Fruit fly (Drosophila melanogaster) whole organism, embryonic: Measurements from ENCODE around the gene CG13949.

Source experiments
- Aef1 ChIP-seq: fragments of 200-800 bp; sonication (Bioruptor generic); IDR thresholded peaks from 3 replicates; pipeline ENCODE4 v1.3.6; 2022; ENCODE audit warnings: missing biosample characterization, missing genetic modification characterization
- Blimp-1 ChIP-seq: fragments of 200-800 bp; sonication (Bioruptor generic); optimal IDR thresholded peaks from 3 replicates; lab custom pipeline; 2018; ENCODE audit warnings: missing biosample characterization, missing genetic modification characterization, mild to moderate bottlenecking, moderate library complexity, missing genetic modification reagents
- CG10147 ChIP-seq: fragments of 200-800 bp; sonication (Bioruptor generic); optimal IDR thresholded peaks from 2 replicates; lab custom pipeline; 2019; ENCODE audit warnings: missing biosample characterization, mild to moderate bottlenecking, missing genetic modification characterization, moderate library complexity
- CG1024 ChIP-seq: fragments of 200-800 bp; sonication (Bioruptor generic); IDR thresholded peaks from 2 replicates; pipeline ENCODE4 v1.3.6; 2022; ENCODE audit warnings: missing biosample characterization, missing genetic modification characterization
- CG10267 ChIP-seq: fragments of 200-800 bp; sonication (Bioruptor generic); optimal IDR thresholded peaks from 2 replicates; lab custom pipeline; 2018; ENCODE audit warnings: missing biosample characterization, mild to moderate bottlenecking, missing genetic modification characterization, moderate library complexity
- CG10543 ChIP-seq: fragments of 200-800 bp; sonication (Bioruptor generic); optimal IDR thresholded peaks from 3 replicates; lab custom pipeline; 2017; ENCODE audit warnings: missing biosample characterization, mild to moderate bottlenecking, missing genetic modification characterization, moderate library complexity
- CG13123 ChIP-seq: fragments of 200-800 bp; sonication (Bioruptor generic); optimal IDR thresholded peaks from 2 replicates; lab custom pipeline; 2016; ENCODE audit warnings: missing biosample characterization, missing genetic modification characterization
- CG13287 ChIP-seq: fragments of 200-800 bp; sonication (Bioruptor generic); IDR thresholded peaks from 2 replicates; pipeline ENCODE4 v1.3.6; 2022; ENCODE audit warnings: missing biosample characterization, missing genetic modification characterization; ENCODE audit not compliant: partially characterized antibody
- CG13624 ChIP-seq: fragments of 200-800 bp; sonication (Bioruptor generic); optimal IDR thresholded peaks from 2 replicates; lab custom pipeline; 2016; ENCODE audit warnings: missing biosample characterization, missing genetic modification characterization
- CG14441 ChIP-seq: fragments of 200-800 bp; sonication (Bioruptor generic); IDR thresholded peaks from 2 replicates; pipeline ENCODE4 v1.3.6; 2022; ENCODE audit warnings: missing biosample characterization, missing genetic modification characterization
- CG17912 ChIP-seq: fragments of 200-800 bp; sonication (Bioruptor generic); optimal IDR thresholded peaks from 2 replicates; lab custom pipeline; 2018; ENCODE audit warnings: missing biosample characterization, mild to moderate bottlenecking, missing genetic modification characterization
- CG2129 ChIP-seq: fragments of 200-800 bp; sonication (Bioruptor generic); IDR thresholded peaks from 2 replicates; pipeline ENCODE4 v1.3.6; 2022; ENCODE audit warnings: missing biosample characterization, missing genetic modification characterization; ENCODE audit not compliant: partially characterized antibody
- CG2678 ChIP-seq: fragments of 200-800 bp; sonication (Bioruptor generic); optimal IDR thresholded peaks from 3 replicates; lab custom pipeline; 2019; ENCODE audit warnings: missing biosample characterization, mild to moderate bottlenecking, missing genetic modification characterization, moderate library complexity
- CG2712 ChIP-seq: fragments of 200-800 bp; optimal IDR thresholded peaks from 3 replicates; lab custom pipeline; 2019; ENCODE audit warnings: missing biosample characterization, mild to moderate bottlenecking, missing genetic modification characterization, moderate library complexity
- CG31365 ChIP-seq: fragments of 200-800 bp; sonication (Bioruptor generic); optimal IDR thresholded peaks from 2 replicates; lab custom pipeline; 2018; ENCODE audit warnings: missing biosample characterization, mild to moderate bottlenecking, missing genetic modification characterization
- CG3281 ChIP-seq: fragments of 200-800 bp; sonication (Bioruptor generic); optimal IDR thresholded peaks from 3 replicates; lab custom pipeline; 2017; ENCODE audit warnings: missing biosample characterization, mild to moderate bottlenecking, missing genetic modification characterization
- CG42726 ChIP-seq: fragments of 200-800 bp; sonication (Bioruptor generic); IDR thresholded peaks from 2 replicates; pipeline ENCODE4 v1.3.6; 2022; ENCODE audit warnings: missing biosample characterization, missing genetic modification characterization; ENCODE audit not compliant: partially characterized antibody
- CG4282 ChIP-seq: fragments of 200-800 bp; sonication (Bioruptor generic); optimal IDR thresholded peaks from 2 replicates; lab custom pipeline; 2016; ENCODE audit warnings: missing biosample characterization, missing genetic modification characterization
- CG8281 ChIP-seq: fragments of 200-800 bp; sonication (Bioruptor generic); optimal IDR thresholded peaks from 2 replicates; lab custom pipeline; 2018; ENCODE audit warnings: missing biosample characterization, mild to moderate bottlenecking, missing genetic modification characterization, moderate library complexity
- D ChIP-seq, 2 experiments: fragments of 200-800 bp in 1 of 2; fragments of >200 bp in 1 of 2; sonication (Bioruptor generic) in 1 of 2; optimal IDR thresholded peaks; 2 replicates in 1 of 2; 3 replicates in 1 of 2; lab custom pipeline; 2017; ENCODE audit warnings: mild to moderate bottlenecking in 1 of 2, missing biosample characterization in 1 of 2, missing genetic modification characterization in 1 of 2, missing genetic modification reagents in 1 of 2
- Deaf1 ChIP-seq: fragments of 200-800 bp; optimal IDR thresholded peaks from 3 replicates; lab custom pipeline; 2019; ENCODE audit warnings: missing biosample characterization, mild to moderate bottlenecking, missing genetic modification characterization, moderate library complexity
- Dek ChIP-seq: fragments of 200-800 bp; sonication (Bioruptor generic); optimal IDR thresholded peaks from 3 replicates; lab custom pipeline; 2019; ENCODE audit warnings: missing biosample characterization, mild to moderate bottlenecking, missing genetic modification characterization, moderate library complexity
- Doc2 ChIP-seq: fragments of 200-800 bp; sonication (Bioruptor generic); IDR thresholded peaks from 2 replicates; pipeline ENCODE4 v1.3.6; 2022; ENCODE audit warnings: missing biosample characterization, missing genetic modification characterization
- Doc3 ChIP-seq: fragments of 200-800 bp; sonication (Bioruptor generic); IDR thresholded peaks from 3 replicates; pipeline ENCODE4 v1.3.6; 2022; ENCODE audit warnings: missing biosample characterization, missing genetic modification characterization; ENCODE audit not compliant: partially characterized antibody
- Fer1 ChIP-seq: fragments of 200-800 bp; sonication (Bioruptor generic); optimal IDR thresholded peaks from 2 replicates; lab custom pipeline; 2017; ENCODE audit warnings: missing biosample characterization, mild to moderate bottlenecking, missing genetic modification characterization
- Fer3 ChIP-seq: fragments of 200-800 bp; sonication (Bioruptor generic); optimal IDR thresholded peaks from 2 replicates; lab custom pipeline; 2018; ENCODE audit warnings: missing biosample characterization, mild to moderate bottlenecking, missing genetic modification characterization, moderate library complexity
- HLH54F ChIP-seq: fragments of 200-800 bp; sonication (Bioruptor generic); optimal IDR thresholded peaks from 3 replicates; lab custom pipeline; 2016; ENCODE audit warnings: missing biosample characterization, missing genetic modification characterization
- HLHmδ ChIP-seq: fragments of 200-800 bp; sonication (Bioruptor generic); optimal IDR thresholded peaks from 2 replicates; lab custom pipeline; 2018; ENCODE audit warnings: missing biosample characterization, mild to moderate bottlenecking, missing genetic modification characterization, moderate library complexity
- HmgZ ChIP-seq: fragments of 200-800 bp; sonication (Bioruptor generic); optimal IDR thresholded peaks from 2 replicates; lab custom pipeline; 2018; ENCODE audit warnings: missing biosample characterization, mild to moderate bottlenecking, missing genetic modification characterization
- Hmx ChIP-seq: fragments of 200-800 bp; sonication (Bioruptor generic); optimal IDR thresholded peaks from 2 replicates; lab custom pipeline; 2016; ENCODE audit warnings: missing biosample characterization, missing genetic modification characterization
- Med ChIP-seq: fragments of 200-800 bp; sonication (Bioruptor generic); peaks from one replicate; lab custom pipeline; 2016; ENCODE audit warnings: missing biosample characterization, missing genetic modification characterization, mild to moderate bottlenecking, inconsistent platforms, moderate library complexity
- Myb ChIP-seq: fragments of 200-800 bp; sonication (Bioruptor generic); optimal IDR thresholded peaks from 2 replicates; lab custom pipeline; 2016; ENCODE audit warnings: missing biosample characterization, missing genetic modification characterization
- Oli ChIP-seq: fragments of 200-800 bp; sonication (Bioruptor generic); optimal IDR thresholded peaks from 2 replicates; lab custom pipeline; 2018; ENCODE audit warnings: missing biosample characterization, mild to moderate bottlenecking, missing genetic modification characterization, moderate library complexity
- bcd ChIP-seq: fragments of 200-800 bp; sonication (Bioruptor generic); optimal IDR thresholded peaks from 2 replicates; lab custom pipeline; 2017; ENCODE audit warnings: missing biosample characterization, mild to moderate bottlenecking, missing genetic modification characterization
- bigmax ChIP-seq: fragments of 200-800 bp; sonication (Bioruptor generic); optimal IDR thresholded peaks from 2 replicates; lab custom pipeline; 2018; ENCODE audit warnings: missing biosample characterization, mild to moderate bottlenecking, missing genetic modification characterization
- chif ChIP-seq, 2 experiments: fragments of 200-800 bp; sonication (Bioruptor generic); optimal IDR thresholded peaks; 3 replicates each; lab custom pipeline; 2016; ENCODE audit warnings: missing biosample characterization in 2 of 2, missing genetic modification characterization in 2 of 2
- dm ChIP-seq: fragments of 200-800 bp; sonication (Bioruptor generic); optimal IDR thresholded peaks from 3 replicates; lab custom pipeline; 2016; ENCODE audit warnings: missing biosample characterization, missing genetic modification characterization
- dmrt99B ChIP-seq: fragments of 200-800 bp; sonication (Bioruptor generic); optimal IDR thresholded peaks from 2 replicates; lab custom pipeline; 2018; ENCODE audit warnings: missing biosample characterization, mild to moderate bottlenecking, missing genetic modification characterization, moderate library complexity
- eve ChIP-seq, 2 experiments: fragments of >200 bp; optimal IDR thresholded peaks; 2 replicates each; lab custom pipeline; 2017; ENCODE audit warnings: missing biosample characterization in 2 of 2, missing genetic modification characterization in 2 of 2
- gfzf ChIP-seq: fragments of 200-800 bp; sonication (Bioruptor generic); optimal IDR thresholded peaks from 2 replicates; lab custom pipeline; 2016; ENCODE audit warnings: missing biosample characterization, mild to moderate bottlenecking, missing genetic modification characterization, moderate library complexity
- hb ChIP-seq: fragments of 200-800 bp; sonication (Bioruptor generic); IDR thresholded peaks from 3 replicates; pipeline ENCODE4 v1.3.6; 2022; ENCODE audit warnings: missing biosample characterization, missing genetic modification characterization; ENCODE audit not compliant: partially characterized antibody
- insv ChIP-seq, 2 experiments: fragments of 200-800 bp; sonication (Bioruptor generic); optimal IDR thresholded peaks; 3 replicates each; lab custom pipeline; 2016 to 2018; ENCODE audit warnings: missing biosample characterization in 2 of 2, missing genetic modification characterization in 2 of 2
- ken ChIP-seq: fragments of 200-800 bp; sonication (Bioruptor generic); IDR thresholded peaks from 3 replicates; pipeline ENCODE4 v1.3.6; 2022; ENCODE audit warnings: missing biosample characterization, missing genetic modification characterization
- klu ChIP-seq: fragments of 200-800 bp; sonication (Bioruptor generic); IDR thresholded peaks from 2 replicates; pipeline ENCODE4 v1.3.6; 2022; ENCODE audit warnings: missing biosample characterization, missing genetic modification characterization
- nerfin-2 ChIP-seq: fragments of 200-800 bp; sonication (Bioruptor generic); IDR thresholded peaks from 2 replicates; pipeline ENCODE4 v1.3.6; 2022; ENCODE audit warnings: missing biosample characterization, missing genetic modification characterization; ENCODE audit not compliant: partially characterized antibody
- p53 ChIP-seq: fragments of 200-800 bp; sonication (Bioruptor generic); optimal IDR thresholded peaks from 2 replicates; lab custom pipeline; 2016; ENCODE audit warnings: missing biosample characterization, missing genetic modification characterization
- salm ChIP-seq: fragments of 200-800 bp; sonication (Bioruptor generic); optimal IDR thresholded peaks from 2 replicates; lab custom pipeline; 2018; ENCODE audit warnings: missing biosample characterization, mild to moderate bottlenecking, missing genetic modification characterization
- stwl ChIP-seq: fragments of 200-800 bp; sonication (Bioruptor generic); optimal IDR thresholded peaks from 3 replicates; lab custom pipeline; 2018; ENCODE audit warnings: missing biosample characterization, mild to moderate bottlenecking, missing genetic modification characterization, moderate library complexity
- twi ChIP-seq: fragments of 200-800 bp; optimal IDR thresholded peaks from 2 replicates; lab custom pipeline; 2019; ENCODE audit warnings: missing biosample characterization, mild to moderate bottlenecking, missing genetic modification characterization, moderate library complexity
- vvl ChIP-seq: fragments of 200-800 bp; sonication (Bioruptor generic); IDR thresholded peaks from 2 replicates; pipeline ENCODE4 v1.3.6; 2022; ENCODE audit warnings: missing biosample characterization, missing genetic modification characterization

CG13949 gene

DNA sequence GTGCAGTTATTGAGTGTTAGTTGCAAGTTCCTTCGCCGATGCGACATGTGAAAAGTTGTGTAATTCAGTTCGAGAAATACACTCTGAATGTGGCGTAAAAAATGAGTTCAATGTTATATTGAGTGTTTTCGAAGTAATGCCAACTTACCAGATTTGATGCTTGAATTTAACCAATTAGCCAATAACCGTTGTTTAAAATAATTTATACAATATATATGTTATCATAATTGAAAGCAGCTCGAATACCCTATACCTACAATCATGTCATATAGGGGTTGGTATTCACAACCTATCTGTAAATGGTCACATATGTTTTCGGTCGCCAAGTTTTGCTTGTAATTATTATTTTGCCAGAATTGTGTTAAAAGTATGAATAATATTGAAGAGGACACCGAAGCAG lies 44.9 kb upstream of the CG13949 start, which contains the start of gene Nnf1b (continued):
- no peak for TF ChIP-seq Deaf1 (tag; lab: Kevin White, UChicago)
- no peak for TF ChIP-seq chif (GFP tag; optimal IDR thresholded peaks at IDR 0.05; lab: Kevin White, UChicago)
- no peak for TF ChIP-seq CG13123 (GFP tag; lab: Kevin White, UChicago)
- no peak for TF ChIP-seq CG13624 (GFP tag; lab: Kevin White, UChicago)
- no peak for TF ChIP-seq Myb
- no peak for TF ChIP-seq CG4282 (GFP tag; lab: Kevin White, UChicago)
- TF ChIP-seq CG3281 (GFP tag; lab: Kevin White, UChicago), result no peak
- TF ChIP-seq CG42726 (GFP tag; lab: Robert Waterston, UW), result no peak
- TF ChIP-seq CG8281 (tag; lab: Kevin White, UChicago), result no peak
- TF ChIP-seq CG1024 (GFP tag; lab: Robert Waterston, UW), result no peak
- TF ChIP-seq CG2712, result no peak
- TF ChIP-seq Oli (tag; lab: Kevin White, UChicago), result no peak
- TF ChIP-seq Blimp-1, result no peak
- no peak for TF ChIP-seq insv (GFP tag; optimal IDR thresholded peaks at IDR 0.05; lab: Kevin White, UChicago)
- no peak for TF ChIP-seq p53
- TF ChIP-seq CG2678 (tag; lab: Kevin White, UChicago), result no peak
- no peak for TF ChIP-seq HmgZ (tag; lab: Kevin White, UChicago)
- TF ChIP-seq CG10543, result no peak
- no peak for TF ChIP-seq CG2129 (GFP tag; lab: Robert Waterston, UW)
- TF ChIP-seq CG17912 (GFP tag; lab: Kevin White, UChicago), result no peak
- TF ChIP-seq HLHmδ (GFP tag; lab: Kevin White, UChicago), result no peak
- TF ChIP-seq CG31365 (tag; lab: Kevin White, UChicago), result no peak
- TF ChIP-seq hb (GFP tag; lab: Robert Waterston, UW), result no peak
- TF ChIP-seq eve (GFP tag; optimal IDR thresholded peaks at IDR 0.05; lab: Kevin White, UChicago), result no peak
- TF ChIP-seq dm, result no peak
- no peak for TF ChIP-seq D (optimal IDR thresholded peaks at IDR 0.05; lab: Kevin White, UChicago)
- TF ChIP-seq D (GFP tag; optimal IDR thresholded peaks at IDR 0.05; lab: Kevin White, UChicago), result no peak
- TF ChIP-seq nerfin-2 (GFP tag; lab: Robert Waterston, UW), result no peak
- peak; percentile 49 for TF ChIP-seq gfzf (GFP tag; lab: Kevin White, UChicago)
- no peak for TF ChIP-seq Hmx (GFP tag; lab: Kevin White, UChicago)
- no peak for TF ChIP-seq Doc3
- no peak for TF ChIP-seq CG10147 (GFP tag; lab: Kevin White, UChicago)
- no peak for TF ChIP-seq HLH54F (GFP tag; lab: Kevin White, UChicago)
- TF ChIP-seq vvl (GFP tag; lab: Robert Waterston, UW), result peak; percentile 38; the same call in 1 of the 2 replicates
- no peak for TF ChIP-seq Fer1 (GFP tag; lab: Kevin White, UChicago)
- TF ChIP-seq Med (GFP tag; lab: Kevin White, UChicago), result peak; percentile 35
- no peak for TF ChIP-seq bcd
- no peak for TF ChIP-seq CG13287
- no peak for TF ChIP-seq twi (tag; lab: Kevin White, UChicago)
- no peak for TF ChIP-seq CG14441
- TF ChIP-seq Dek, result no peak
- no peak for TF ChIP-seq salm
- TF ChIP-seq bigmax (GFP tag; lab: Kevin White, UChicago), result no peak
- TF ChIP-seq Aef1 (GFP tag; lab: Robert Waterston, UW), result no peak
- peak; percentile 35 for TF ChIP-seq stwl (tag; lab: Kevin White, UChicago)
- TF ChIP-seq Doc2 (GFP tag; lab: Robert Waterston, UW), result no peak
- no peak for TF ChIP-seq dmrt99B (tag; lab: Kevin White, UChicago)
- peak; percentile 4 for TF ChIP-seq CG10267 (tag; lab: Kevin White, UChicago)
- no peak for TF ChIP-seq klu (GFP tag; lab: Robert Waterston, UW)
- no peak for TF ChIP-seq Fer3 (tag; lab: Kevin White, UChicago)
- TF ChIP-seq ken (GFP tag; lab: Robert Waterston, UW), result no peak
